Worm (Caenorhabditis elegans) whole organism, L4 larva: ENCODE data around the gene nmad-1.

Experiments
- D1046.2 ChIP-seq: fragments of 200-800 bp; sonication (Bioruptor generic); IDR thresholded peaks from 2 replicates; pipeline ENCODE4 v1.3.6; 2022; ENCODE audit warnings: missing genetic modification characterization, missing compliant biosample characterization
- F10B5.3 ChIP-seq: sonication (generic microtip); optimal IDR thresholded peaks from 2 replicates; lab custom pipeline; 2016; ENCODE audit warnings: mild to moderate bottlenecking, missing genetic modification characterization, missing compliant biosample characterization
- F26F4.8 ChIP-seq: fragments of 200-800 bp; sonication (Bioruptor generic); conservative IDR thresholded peaks from 2 replicates; pipeline ENCODE4 v1.3.6; 2022; ENCODE audit warnings: missing genetic modification characterization, missing compliant biosample characterization
- F44E2.7 ChIP-seq: fragments of 200-800 bp; sonication (Bioruptor generic); IDR thresholded peaks from 2 replicates; pipeline ENCODE4 v2.1.2; 2022; ENCODE audit warnings: missing genetic modification characterization, missing compliant biosample characterization
- F49E8.2 ChIP-seq: sonication (generic microtip); optimal IDR thresholded peaks from 2 replicates; lab custom pipeline; 2016; ENCODE audit warnings: missing compliant biosample characterization, mild to moderate bottlenecking, missing genetic modification characterization, borderline replicate concordance
- R02D3.7 ChIP-seq: fragments of 150-350 bp; sonication (generic microtip); optimal IDR thresholded peaks from 3 replicates; lab custom pipeline; 2014; ENCODE audit warnings: missing biosample characterization, missing genetic modification characterization
- T20F7.1 ChIP-seq: fragments of 200-800 bp; sonication (Bioruptor generic); optimal IDR thresholded peaks from 2 replicates; lab custom pipeline; 2018; ENCODE audit warnings: mild to moderate bottlenecking, missing genetic modification characterization, missing compliant biosample characterization
- T26A8.4 ChIP-seq: fragments of 200-800 bp; sonication (Bioruptor generic); IDR thresholded peaks from 2 replicates; pipeline ENCODE4 v1.3.6; 2022; ENCODE audit warnings: missing genetic modification characterization, missing compliant biosample characterization
- Y105C5A.15 ChIP-seq: fragments of 200-800 bp; sonication (Bioruptor generic); IDR thresholded peaks from 2 replicates; pipeline ENCODE4 v1.3.6; 2022; ENCODE audit warnings: missing genetic modification characterization, missing compliant biosample characterization
- Y48G9A.11 ChIP-seq: fragments of 200-800 bp; sonication (Bioruptor generic); IDR thresholded peaks from 2 replicates; pipeline ENCODE4 v1.3.6; 2022; ENCODE audit warnings: missing genetic modification reagents, missing genetic modification characterization, missing compliant biosample characterization
- ZK337.2 ChIP-seq: fragments of 200-800 bp; sonication (Bioruptor generic); IDR thresholded peaks from 2 replicates; pipeline ENCODE4 v1.3.6; 2022; ENCODE audit warnings: missing genetic modification reagents, missing genetic modification characterization, missing compliant biosample characterization
- aha-1 ChIP-seq: fragments of 150-350 bp; peaks from one replicate; lab custom pipeline; 2014; ENCODE audit warnings: missing biosample characterization, missing genetic modification characterization
- attf-4 ChIP-seq: sonication (generic microtip); optimal IDR thresholded peaks from 3 replicates; lab custom pipeline; 2017; ENCODE audit warnings: missing biosample characterization, missing genetic modification characterization
- ceh-20 ChIP-seq: fragments of 200-800 bp; sonication (Bioruptor generic); IDR thresholded peaks from 2 replicates; pipeline ENCODE4 v1.3.6; 2022; ENCODE audit warnings: missing genetic modification reagents, missing genetic modification characterization, missing compliant biosample characterization
- ceh-82 ChIP-seq: sonication (generic microtip); optimal IDR thresholded peaks from 2 replicates; lab custom pipeline; 2017; ENCODE audit warnings: missing biosample characterization, missing genetic modification characterization
- ces-1 ChIP-seq: fragments of 150-350 bp; sonication (generic microtip); optimal IDR thresholded peaks from 4 replicates; lab custom pipeline; 2014; ENCODE audit warnings: missing biosample characterization, missing genetic modification reagents, missing genetic modification characterization
- ctbp-1 ChIP-seq: fragments of 200-800 bp; sonication (Bioruptor generic); IDR thresholded peaks from 2 replicates; pipeline ENCODE4 v1.3.6; 2022; ENCODE audit warnings: missing genetic modification reagents, missing genetic modification characterization, missing compliant biosample characterization
- dve-1 ChIP-seq: sonication (generic microtip); optimal IDR thresholded peaks from 2 replicates; lab custom pipeline; 2017; ENCODE audit warnings: antibody characterized with exemption, mild to moderate bottlenecking, missing genetic modification characterization, missing compliant biosample characterization; ENCODE audit not compliant: insufficient read depth
- egl-43 ChIP-seq: fragments of 200-800 bp; sonication (Bioruptor generic); IDR thresholded peaks from 2 replicates; pipeline ENCODE4 v1.3.6; 2022; ENCODE audit warnings: missing genetic modification reagents, missing genetic modification characterization, missing compliant biosample characterization
- gei-8 ChIP-seq: fragments of 200-800 bp; sonication (Bioruptor generic); optimal IDR thresholded peaks from 2 replicates; lab custom pipeline; 2018; ENCODE audit warnings: mild to moderate bottlenecking, missing genetic modification characterization, missing compliant biosample characterization
- hif-1 ChIP-seq, 2 experiments: sonication (generic microtip); optimal IDR thresholded peaks; 2 replicates each; lab custom pipeline; 2016 to 2017; ENCODE audit warnings: missing compliant biosample characterization in 2 of 2, missing genetic modification characterization in 2 of 2, missing genetic modification reagents in 2 of 2, missing genotype in 2 of 2, mild to moderate bottlenecking in 1 of 2
- hlh-11 ChIP-seq: fragments of 200-800 bp; sonication (Bioruptor generic); optimal IDR thresholded peaks from 2 replicates; lab custom pipeline; 2018; ENCODE audit warnings: mild to moderate bottlenecking, missing genetic modification characterization, missing compliant biosample characterization
- hlh-30 ChIP-seq: sonication (generic microtip); optimal IDR thresholded peaks from 2 replicates; lab custom pipeline; 2017; ENCODE audit warnings: antibody characterized with exemption, mild to moderate bottlenecking, missing genetic modification characterization, missing compliant biosample characterization; ENCODE audit not compliant: insufficient read depth
- hmg-1.1 ChIP-seq: fragments of 200-800 bp; sonication (Bioruptor generic); IDR thresholded peaks from 2 replicates; pipeline ENCODE4 v1.3.6; 2022; ENCODE audit warnings: missing genetic modification reagents, missing genetic modification characterization, missing compliant biosample characterization
- lim-7 ChIP-seq: fragments of 200-800 bp; sonication (Bioruptor generic); IDR thresholded peaks from 2 replicates; pipeline ENCODE4 v1.3.6; 2022; ENCODE audit warnings: missing genetic modification characterization, missing compliant biosample characterization
- lin-1 ChIP-seq: fragments of 200-800 bp; sonication (Bioruptor generic); IDR thresholded peaks from 2 replicates; pipeline ENCODE4 v1.3.6; 2022; ENCODE audit warnings: missing genetic modification reagents, missing genetic modification characterization, missing compliant biosample characterization
- lin-15B ChIP-seq: fragments of 150-350 bp; sonication (generic microtip); optimal IDR thresholded peaks from 3 replicates; lab custom pipeline; 2014; ENCODE audit warnings: missing biosample characterization, missing genetic modification characterization
- lin-38 ChIP-seq: fragments of 200-800 bp; sonication (Bioruptor generic); IDR thresholded peaks from 2 replicates; pipeline ENCODE4 v1.3.6; 2022; ENCODE audit warnings: missing genetic modification reagents, missing genetic modification characterization, missing compliant biosample characterization
- lin-39 ChIP-seq: fragments of 150-350 bp; optimal IDR thresholded peaks from 2 replicates; lab custom pipeline; 2014; ENCODE audit warnings: missing biosample characterization, missing genetic modification reagents, missing genetic modification characterization
- lsy-2 ChIP-seq, 2 experiments: fragments of 150-350 bp in 1 of 2; sonication (generic microtip) in 1 of 2; optimal IDR thresholded peaks; 2 replicates each; lab custom pipeline; 2014 to 2017; ENCODE audit warnings: missing biosample characterization in 2 of 2, missing genetic modification characterization in 2 of 2
- nhr-10 ChIP-seq: fragments of 150-350 bp; optimal IDR thresholded peaks from 2 replicates; lab custom pipeline; 2014; ENCODE audit warnings: missing biosample characterization, missing genetic modification characterization
- nhr-11 ChIP-seq: fragments of 150-350 bp; optimal IDR thresholded peaks from 2 replicates; lab custom pipeline; 2014; ENCODE audit warnings: missing biosample characterization, missing genetic modification characterization
- nhr-111 ChIP-seq: fragments of 200-800 bp; sonication (Bioruptor generic); optimal IDR thresholded peaks from 2 replicates; lab custom pipeline; 2018; ENCODE audit warnings: mild to moderate bottlenecking, missing genetic modification characterization, missing compliant biosample characterization
- nhr-41 ChIP-seq: fragments of 200-800 bp; sonication (Bioruptor generic); IDR thresholded peaks from 2 replicates; pipeline ENCODE4 v1.3.6; 2022; ENCODE audit warnings: missing genetic modification reagents, missing genetic modification characterization, missing compliant biosample characterization
- pha-4 ChIP-seq, 2 experiments: fragments of 150-350 bp in 1 of 2; fragments of 200-800 bp in 1 of 2; sonication (Bioruptor generic) in 1 of 2; IDR thresholded peaks in 1 of 2; optimal IDR thresholded peaks in 1 of 2; 2 replicates each; pipeline versions ENCODE4 v1.3.6 to Lab custom; 2014 to 2022; ENCODE audit warnings: missing genetic modification characterization in 2 of 2, missing genetic modification reagents in 2 of 2, missing biosample characterization in 1 of 2, missing compliant biosample characterization in 1 of 2
- pqm-1 ChIP-seq: sonication (generic microtip); optimal IDR thresholded peaks from 2 replicates; lab custom pipeline; 2017; ENCODE audit warnings: missing biosample characterization, missing genetic modification characterization
- sdz-12 ChIP-seq: fragments of 200-800 bp; sonication (Bioruptor generic); optimal IDR thresholded peaks from 2 replicates; lab custom pipeline; 2018; ENCODE audit warnings: mild to moderate bottlenecking, missing genetic modification characterization, missing compliant biosample characterization
- skn-1 ChIP-seq: fragments of 150-350 bp; optimal IDR thresholded peaks from 2 replicates; lab custom pipeline; 2014; ENCODE audit warnings: missing biosample characterization, missing genetic modification characterization
- snpc-4 ChIP-seq: fragments of 150-350 bp; optimal IDR thresholded peaks from 2 replicates; lab custom pipeline; 2014; ENCODE audit warnings: missing biosample characterization, missing genetic modification characterization
- spr-3 ChIP-seq: fragments of 200-800 bp; sonication (Bioruptor generic); optimal IDR thresholded peaks from 2 replicates; lab custom pipeline; 2018; ENCODE audit warnings: mild to moderate bottlenecking, missing genetic modification characterization, missing compliant biosample characterization
- tra-1 ChIP-seq: fragments of 200-800 bp; sonication (Bioruptor generic); IDR thresholded peaks from 2 replicates; pipeline ENCODE4 v1.3.6; 2022; ENCODE audit warnings: missing genetic modification reagents, missing genetic modification characterization, missing compliant biosample characterization
- unc-62 ChIP-seq, 3 experiments: fragments of 150-350 bp in 1 of 3; sonication (generic microtip); optimal IDR thresholded peaks in 2 of 3; peaks in 1 of 3; 1 replicate in 1 of 3; 2 replicates in 2 of 3; lab custom pipeline; 2014 to 2017; ENCODE audit warnings: missing biosample characterization in 3 of 3, missing genetic modification characterization in 3 of 3, missing genetic modification reagents in 3 of 3, missing genotype in 1 of 3
- zfp-3 ChIP-seq: fragments of 200-800 bp; sonication (Bioruptor generic); conservative IDR thresholded peaks from 2 replicates; pipeline ENCODE4 v1.3.6; 2022; ENCODE audit warnings: missing genetic modification reagents, missing genetic modification characterization, missing compliant biosample characterization

The nmad-1 gene

DNA sequence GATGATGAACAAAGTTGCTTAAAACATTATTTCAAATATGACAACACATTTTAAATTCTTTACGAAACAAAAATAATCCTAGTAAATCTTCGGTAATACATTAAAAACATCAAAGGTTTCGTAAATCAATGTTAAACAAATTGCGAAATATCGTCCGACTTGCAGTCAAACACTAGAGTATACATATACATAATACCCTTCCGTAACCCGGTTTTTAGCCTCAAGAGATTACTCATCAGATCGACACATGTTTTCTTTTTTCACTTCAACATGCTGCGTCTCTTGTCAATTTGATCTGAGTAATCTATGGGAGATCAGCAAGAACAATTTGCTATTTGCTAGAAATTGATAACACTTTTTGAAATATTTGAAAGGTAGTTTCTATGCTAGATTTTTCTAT lies 8.4 kb downstream of the nmad-1 start (continued):
- TF ChIP-seq F49E8.2 (tag; lab: Kevin White, UChicago) (no peak), F26F4.8 (GFP tag; lab: Robert Waterston, UW) (no peak), lim-7 (GFP tag; lab: Robert Waterston, UW) (no peak), ces-1 (GFP tag; lab: Kevin White, UChicago) (no peak), aha-1 (tag; lab: Kevin White, UChicago) (no peak), snpc-4 (tag; lab: Kevin White, UChicago) (no peak), dve-1 (peak; percentile 38), tra-1 (GFP tag; lab: Robert Waterston, UW) (no peak), lin-15B (no peak), ceh-20 (GFP tag; lab: Robert Waterston, UW) (no peak), nhr-111 (GFP tag; lab: Kevin White, UChicago) (no peak), ZK337.2 (GFP tag; lab: Robert Waterston, UW) (no peak), hlh-30 (peak; percentile 2), hif-1 (tag; optimal IDR thresholded peaks at IDR 0.05; lab: Kevin White, UChicago) (no peak), F10B5.3 (tag; lab: Kevin White, UChicago) (no peak), nhr-11 (tag; lab: Kevin White, UChicago) (no peak), lin-38 (GFP tag; lab: Robert Waterston, UW) (no peak)

DNA sequence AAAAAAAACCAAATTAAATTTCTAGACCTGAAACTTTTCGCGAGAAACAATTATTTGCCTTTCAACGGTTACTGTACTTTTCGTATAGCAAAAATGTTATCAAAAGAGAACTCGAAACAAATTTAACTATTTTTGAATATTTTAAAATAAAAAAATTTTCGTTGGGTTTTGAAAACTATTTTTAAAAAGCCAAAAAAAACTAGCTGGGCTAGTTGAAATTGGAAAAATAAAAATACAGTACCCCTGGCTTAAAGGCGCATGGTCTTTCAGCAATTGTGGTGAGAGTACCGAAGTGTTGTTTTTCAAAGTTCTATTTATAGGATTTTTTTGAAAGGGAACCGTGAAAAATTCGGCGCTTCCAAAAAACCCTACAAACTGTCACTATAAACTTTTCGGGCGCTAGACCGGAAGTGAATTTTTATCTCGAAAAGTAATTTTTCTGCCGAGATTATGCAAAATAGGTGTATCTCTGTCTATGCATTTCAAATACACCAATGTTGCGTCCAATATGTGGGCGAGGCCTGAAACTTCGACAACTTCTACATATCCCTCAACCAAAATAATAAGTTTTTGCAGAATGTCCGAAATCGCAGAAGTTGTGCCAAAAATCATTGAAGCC lies 10.9 kb downstream of the nmad-1 start, which contains the start of gene D1044.1:
D1044.1 (plus strand) TSS at position 569 of the 619 bp plus-strand sequence.
- TF ChIP-seq Y48G9A.11 (GFP tag; lab: Robert Waterston, UW) = 0 out of 2 replicates have a peak, but pooled peaks have one; percentile 51
- no peak for TF ChIP-seq ces-1 (GFP tag; lab: Kevin White, UChicago)
- TF ChIP-seq, all 104 proteins: peak for 1

DNA sequence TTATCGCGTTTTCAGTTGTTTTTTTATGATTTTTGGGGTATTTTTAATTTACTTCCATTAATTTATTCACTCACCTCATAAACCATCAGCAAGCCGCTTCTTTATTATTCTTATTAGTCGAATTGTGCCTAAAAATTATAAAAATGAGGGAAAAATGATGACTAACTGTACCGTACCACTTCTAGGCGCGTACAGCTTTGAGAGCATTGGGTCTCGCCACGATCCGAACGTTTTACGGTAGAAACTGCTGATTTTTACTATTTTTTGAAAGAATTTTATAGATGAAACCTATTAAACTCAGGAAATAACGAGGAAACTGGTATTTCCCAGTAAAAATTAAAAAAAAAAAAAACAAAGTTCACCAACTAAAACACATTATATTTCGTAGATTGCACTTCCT lies 11.7 kb downstream of the nmad-1 start, which contains the start of gene D1044.6:
D1044.6 (minus strand) TSS at position 128 of the 400 bp plus-strand sequence.
- no peak for TF ChIP-seq skn-1 (tag; lab: Kevin White, UChicago)
- no peak for TF ChIP-seq nhr-11 (tag; lab: Kevin White, UChicago)
- TF ChIP-seq Y105C5A.15 = no peak
- TF ChIP-seq lsy-2 (tag; optimal IDR thresholded peaks at IDR 0.05; lab: Kevin White, UChicago) = no peak
- TF ChIP-seq F49E8.2 (tag; lab: Kevin White, UChicago) = no peak
- no peak for TF ChIP-seq R02D3.7 (tag; lab: Kevin White, UChicago)
- no peak for TF ChIP-seq nhr-41
- no peak for TF ChIP-seq pha-4 (GFP tag; IDR thresholded peaks at IDR 0.05; lab: Robert Waterston, UW)
- TF ChIP-seq pha-4 (tag; optimal IDR thresholded peaks at IDR 0.05; lab: Kevin White, UChicago) = no peak
- TF ChIP-seq ctbp-1 = no peak
- TF ChIP-seq nhr-10 (tag; lab: Kevin White, UChicago) = no peak
- no peak for TF ChIP-seq spr-3 (GFP tag; lab: Kevin White, UChicago)
- no peak for TF ChIP-seq ZK337.2 (GFP tag; lab: Robert Waterston, UW)
- no peak for TF ChIP-seq unc-62 (GFP tag; optimal IDR thresholded peaks at IDR 0.05 in 1 of 2; lab: Kevin White, UChicago)
- TF ChIP-seq unc-62 (tag; optimal IDR thresholded peaks at IDR 0.05; lab: Kevin White, UChicago) = no peak
- no peak for TF ChIP-seq attf-4 (tag; lab: Kevin White, UChicago)
- TF ChIP-seq lin-15B = no peak
- TF ChIP-seq snpc-4 (tag; lab: Kevin White, UChicago) = no peak

DNA sequence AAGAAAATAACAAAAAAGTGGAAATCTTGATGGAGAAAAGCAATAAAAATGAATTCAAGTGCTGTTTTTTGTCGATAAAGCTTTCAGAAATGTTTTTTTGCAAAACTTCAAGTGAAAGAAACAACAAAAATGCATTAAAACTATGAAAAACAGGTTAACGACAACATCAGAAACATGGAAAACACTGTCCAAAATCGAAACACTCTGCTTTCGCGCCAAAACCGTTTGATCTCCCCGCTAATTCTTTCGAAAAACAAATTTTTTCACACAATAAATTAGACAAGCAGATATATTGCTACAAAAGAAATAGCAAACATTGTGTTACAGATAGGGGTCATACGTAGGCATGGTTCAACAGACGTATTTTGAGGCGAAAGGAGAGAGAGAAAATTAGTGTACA lies 13.0 kb downstream of the nmad-1 start:
- no peak for TF ChIP-seq F44E2.7 (GFP tag; lab: Robert Waterston, UW)
- TF ChIP-seq skn-1 (tag; lab: Kevin White, UChicago) = no peak
- TF ChIP-seq ceh-82 (tag; lab: Kevin White, UChicago) = no peak
- no peak for TF ChIP-seq T26A8.4 (GFP tag; lab: Robert Waterston, UW)
- TF ChIP-seq lin-39 (tag; lab: Kevin White, UChicago) = no peak
- no peak for TF ChIP-seq lin-1 (GFP tag; lab: Robert Waterston, UW)
- TF ChIP-seq sdz-12 = no peak
- TF ChIP-seq aha-1 (tag; lab: Kevin White, UChicago) = peak; percentile 11
- TF ChIP-seq pqm-1 (tag; lab: Kevin White, UChicago) = no peak
- TF ChIP-seq nhr-10 (tag; lab: Kevin White, UChicago) = no peak
- TF ChIP-seq hlh-11 = peak; percentile 10
- TF ChIP-seq gei-8 (GFP tag; lab: Kevin White, UChicago) = peak; percentile 32
- TF ChIP-seq T20F7.1 (GFP tag; lab: Kevin White, UChicago) = no peak
- no peak for TF ChIP-seq tra-1 (GFP tag; lab: Robert Waterston, UW)
- no peak for TF ChIP-seq F26F4.8 (GFP tag; lab: Robert Waterston, UW)
- TF ChIP-seq egl-43 = no peak
- TF ChIP-seq zfp-3 (GFP tag; lab: Robert Waterston, UW) = no peak
- no peak for TF ChIP-seq hmg-1.1 (GFP tag; lab: Robert Waterston, UW)
- TF ChIP-seq D1046.2 (GFP tag; lab: Robert Waterston, UW) = no peak
- TF ChIP-seq, all 104 proteins: peak for 3
